Worm (Caenorhabditis elegans): ENCODE measurements around the gene F54C9.3.

- TF ChIP-seq dmd-4 (tag; optimal IDR thresholded peaks at IDR 0.05; ENCODE audit: borderline replicate concordance), result no peak
- TF ChIP-seq hlh-8 (tag; optimal IDR thresholded peaks at IDR 0.05), result no peak
- TF ChIP-seq pqm-1 (tag; optimal IDR thresholded peaks at IDR 0.05), result no peak
- no peak for TF ChIP-seq ceh-9 (tag; optimal IDR thresholded peaks at IDR 0.05)
- no peak for TF ChIP-seq hlh-30 (tag; optimal IDR thresholded peaks at IDR 0.05; ENCODE audit: insufficient read depth)
- TF ChIP-seq nhr-11 (tag; optimal IDR thresholded peaks at IDR 0.05), result no peak
- TF ChIP-seq ceh-31 (tag; optimal IDR thresholded peaks at IDR 0.05), result no peak
- TF ChIP-seq elt-4 (tag; optimal IDR thresholded peaks at IDR 0.05), result no peak
- no peak for TF ChIP-seq ceh-34 (tag; optimal IDR thresholded peaks at IDR 0.05)
- TF ChIP-seq elt-2 (tag; optimal IDR thresholded peaks at IDR 0.05), result no peak
- no peak for TF ChIP-seq F13H6.1 (tag; optimal IDR thresholded peaks at IDR 0.05)
These were observed 16.4 kb upstream of the F54C9.3 start for ce11 chrII:8583035-8583434.
